Worm (Caenorhabditis elegans) whole organism, L4 larva: ENCODE measurements around the gene EGAP1.5.
A peak's percentile ranks its signal among the peaks of the same experiment; 100 is the strongest.

ENCODE experiments used
- F10B5.3 ChIP-seq: sonication (generic microtip); optimal IDR thresholded peaks from 2 replicates; lab custom pipeline; 2016; ENCODE audit warnings: mild to moderate bottlenecking, missing genetic modification characterization, missing compliant biosample characterization
- F37D6.2 ChIP-seq: sonication (generic microtip); optimal IDR thresholded peaks from 2 replicates; lab custom pipeline; 2016; ENCODE audit warnings: mild to moderate bottlenecking, missing genetic modification characterization, missing compliant biosample characterization
- R02D3.7 ChIP-seq: fragments of 150-350 bp; sonication (generic microtip); optimal IDR thresholded peaks from 3 replicates; lab custom pipeline; 2014; ENCODE audit warnings: missing biosample characterization, missing genetic modification characterization
- Y105C5A.15 ChIP-seq: fragments of 200-800 bp; sonication (Bioruptor generic); IDR thresholded peaks from 2 replicates; pipeline ENCODE4 v1.3.6; 2022; ENCODE audit warnings: missing genetic modification characterization, missing compliant biosample characterization
- Y5F2A.4 ChIP-seq: fragments of 200-800 bp; sonication (Bioruptor generic); optimal IDR thresholded peaks from 2 replicates; lab custom pipeline; 2018; ENCODE audit warnings: mild to moderate bottlenecking, missing genetic modification characterization, missing compliant biosample characterization
- aha-1 ChIP-seq: fragments of 150-350 bp; peaks from one replicate; lab custom pipeline; 2014; ENCODE audit warnings: missing biosample characterization, missing genetic modification characterization
- ama-1 ChIP-seq: fragments of 150-350 bp; optimal IDR thresholded peaks from 2 replicates; lab custom pipeline; 2014; ENCODE audit warnings: inconsistent platforms, mixed read lengths
- attf-4 ChIP-seq: sonication (generic microtip); optimal IDR thresholded peaks from 3 replicates; lab custom pipeline; 2017; ENCODE audit warnings: missing biosample characterization, missing genetic modification characterization
- ceh-20 ChIP-seq: fragments of 200-800 bp; sonication (Bioruptor generic); IDR thresholded peaks from 2 replicates; pipeline ENCODE4 v1.3.6; 2022; ENCODE audit warnings: missing genetic modification reagents, missing genetic modification characterization, missing compliant biosample characterization
- ceh-32 ChIP-seq: sonication (generic microtip); optimal IDR thresholded peaks from 2 replicates; lab custom pipeline; 2016; ENCODE audit warnings: mild to moderate bottlenecking, missing genetic modification characterization, missing compliant biosample characterization; ENCODE audit not compliant: poor library complexity
- ceh-44 ChIP-seq: fragments of 200-800 bp; sonication (Bioruptor generic); IDR thresholded peaks from 2 replicates; pipeline ENCODE4 v1.3.6; 2022; ENCODE audit warnings: missing genetic modification reagents, missing genetic modification characterization, missing compliant biosample characterization
- cey-2 ChIP-seq: sonication (generic microtip); optimal IDR thresholded peaks from 3 replicates; lab custom pipeline; 2017; ENCODE audit warnings: missing genetic modification characterization, mild to moderate bottlenecking, missing compliant biosample characterization, antibody characterized with exemption, borderline replicate concordance; ENCODE audit not compliant: insufficient read depth
- daf-19 ChIP-seq: fragments of 200-800 bp; sonication (Bioruptor generic); conservative IDR thresholded peaks from 2 replicates; pipeline ENCODE4 v1.3.6; 2022; ENCODE audit warnings: missing genetic modification characterization, missing compliant biosample characterization
- daf-8 ChIP-seq: fragments of 200-800 bp; sonication (Bioruptor generic); IDR thresholded peaks from 2 replicates; pipeline ENCODE4 v1.3.6; 2022; ENCODE audit warnings: missing genetic modification characterization, missing compliant biosample characterization
- dmd-9 ChIP-seq: fragments of 200-800 bp; sonication (Bioruptor generic); IDR thresholded peaks from 2 replicates; pipeline ENCODE4 v1.3.6; 2022; ENCODE audit warnings: missing genetic modification reagents, missing genetic modification characterization, missing compliant biosample characterization
- dpl-1 ChIP-seq: fragments of 150-350 bp; optimal IDR thresholded peaks from 2 replicates; lab custom pipeline; 2014; ENCODE audit warnings: missing biosample characterization, missing genetic modification reagents, missing genetic modification characterization
- duxl-1 ChIP-seq: sonication (generic microtip); optimal IDR thresholded peaks from 2 replicates; lab custom pipeline; 2016; ENCODE audit warnings: mild to moderate bottlenecking, missing genetic modification characterization, moderate library complexity, missing compliant biosample characterization; ENCODE audit not compliant: poor library complexity
- fos-1 ChIP-seq: fragments of 150-350 bp; optimal IDR thresholded peaks from 2 replicates; lab custom pipeline; 2014; ENCODE audit warnings: missing biosample characterization, missing genetic modification characterization
- gei-8 ChIP-seq: fragments of 200-800 bp; sonication (Bioruptor generic); optimal IDR thresholded peaks from 2 replicates; lab custom pipeline; 2018; ENCODE audit warnings: mild to moderate bottlenecking, missing genetic modification characterization, missing compliant biosample characterization
- hif-1 ChIP-seq, 2 experiments: sonication (generic microtip); optimal IDR thresholded peaks; 2 replicates each; lab custom pipeline; 2016 to 2017; ENCODE audit warnings: missing compliant biosample characterization in 2 of 2, missing genetic modification characterization in 2 of 2, missing genetic modification reagents in 2 of 2, missing genotype in 2 of 2, mild to moderate bottlenecking in 1 of 2
- hlh-11 ChIP-seq: fragments of 200-800 bp; sonication (Bioruptor generic); optimal IDR thresholded peaks from 2 replicates; lab custom pipeline; 2018; ENCODE audit warnings: mild to moderate bottlenecking, missing genetic modification characterization, missing compliant biosample characterization
- hlh-30 ChIP-seq: sonication (generic microtip); optimal IDR thresholded peaks from 2 replicates; lab custom pipeline; 2017; ENCODE audit warnings: antibody characterized with exemption, mild to moderate bottlenecking, missing genetic modification characterization, missing compliant biosample characterization; ENCODE audit not compliant: insufficient read depth
- jun-1 ChIP-seq: fragments of 150-350 bp; optimal IDR thresholded peaks from 2 replicates; lab custom pipeline; 2014; ENCODE audit warnings: missing biosample characterization, missing genetic modification reagents, missing genetic modification characterization
- lin-29 ChIP-seq: fragments of 200-800 bp; sonication (Bioruptor generic); IDR thresholded peaks from 2 replicates; pipeline ENCODE4 v1.3.6; 2022; ENCODE audit warnings: missing genetic modification reagents, missing genetic modification characterization, missing compliant biosample characterization
- lin-38 ChIP-seq: fragments of 200-800 bp; sonication (Bioruptor generic); IDR thresholded peaks from 2 replicates; pipeline ENCODE4 v1.3.6; 2022; ENCODE audit warnings: missing genetic modification reagents, missing genetic modification characterization, missing compliant biosample characterization
- lir-3 ChIP-seq: sonication (generic microtip); optimal IDR thresholded peaks from 2 replicates; lab custom pipeline; 2016; ENCODE audit warnings: mild to moderate bottlenecking, missing genetic modification characterization, missing compliant biosample characterization
- madf-5 ChIP-seq, 2 experiments: fragments of 200-800 bp; sonication (Bioruptor generic); IDR thresholded peaks; 2 replicates each; pipeline ENCODE4 v1.3.6; 2022; ENCODE audit warnings: missing compliant biosample characterization in 2 of 2, missing genetic modification characterization in 2 of 2
- mdl-1 ChIP-seq, 2 experiments: fragments of 150-350 bp in 1 of 2; sonication (generic microtip) in 1 of 2; optimal IDR thresholded peaks; 2 replicates each; lab custom pipeline; 2014 to 2017; ENCODE audit warnings: missing biosample characterization in 2 of 2, missing genetic modification characterization in 2 of 2
- mes-2 ChIP-seq: sonication (generic microtip); optimal IDR thresholded peaks from 2 replicates; lab custom pipeline; 2016; ENCODE audit warnings: missing genotype, mild to moderate bottlenecking, missing genetic modification characterization, missing compliant biosample characterization; ENCODE audit not compliant: poor library complexity, severe bottlenecking
- mxl-2 ChIP-seq: fragments of 200-800 bp; sonication (Bioruptor generic); conservative IDR thresholded peaks from 2 replicates; pipeline ENCODE4 v1.3.6; 2022; ENCODE audit warnings: missing genetic modification reagents, missing genetic modification characterization, missing compliant biosample characterization
- nhr-11 ChIP-seq: fragments of 150-350 bp; optimal IDR thresholded peaks from 2 replicates; lab custom pipeline; 2014; ENCODE audit warnings: missing biosample characterization, missing genetic modification characterization
- nhr-25 ChIP-seq: sonication (generic microtip); optimal IDR thresholded peaks from 2 replicates; lab custom pipeline; 2017; ENCODE audit warnings: missing genetic modification characterization, mild to moderate bottlenecking, missing compliant biosample characterization, antibody characterized with exemption, moderate library complexity, borderline replicate concordance; ENCODE audit not compliant: insufficient read depth
- nhr-28 ChIP-seq: fragments of 150-350 bp; optimal IDR thresholded peaks from 2 replicates; lab custom pipeline; 2014; ENCODE audit warnings: missing biosample characterization, missing genetic modification characterization
- nhr-41 ChIP-seq: fragments of 200-800 bp; sonication (Bioruptor generic); IDR thresholded peaks from 2 replicates; pipeline ENCODE4 v1.3.6; 2022; ENCODE audit warnings: missing genetic modification reagents, missing genetic modification characterization, missing compliant biosample characterization
- nhr-76 ChIP-seq: fragments of 150-350 bp; optimal IDR thresholded peaks from 2 replicates; lab custom pipeline; 2014; ENCODE audit warnings: missing biosample characterization, missing genetic modification characterization
- nhr-77 ChIP-seq: fragments of 150-350 bp; optimal IDR thresholded peaks from 2 replicates; lab custom pipeline; 2014; ENCODE audit warnings: missing biosample characterization, missing genetic modification characterization
- pha-4 ChIP-seq, 2 experiments: fragments of 150-350 bp in 1 of 2; fragments of 200-800 bp in 1 of 2; sonication (Bioruptor generic) in 1 of 2; IDR thresholded peaks in 1 of 2; optimal IDR thresholded peaks in 1 of 2; 2 replicates each; pipeline versions ENCODE4 v1.3.6 to Lab custom; 2014 to 2022; ENCODE audit warnings: missing genetic modification characterization in 2 of 2, missing genetic modification reagents in 2 of 2, missing biosample characterization in 1 of 2, missing compliant biosample characterization in 1 of 2
- pqm-1 ChIP-seq: sonication (generic microtip); optimal IDR thresholded peaks from 2 replicates; lab custom pipeline; 2017; ENCODE audit warnings: missing biosample characterization, missing genetic modification characterization
- rbr-2 ChIP-seq: sonication (generic microtip); optimal IDR thresholded peaks from 2 replicates; lab custom pipeline; 2016; ENCODE audit warnings: missing genotype, missing genetic modification characterization, missing compliant biosample characterization
- set-16 ChIP-seq: fragments of 200-800 bp; sonication (Bioruptor generic); IDR thresholded peaks from 2 replicates; pipeline ENCODE4 v1.3.6; 2022; ENCODE audit warnings: missing genetic modification reagents, missing genetic modification characterization, missing compliant biosample characterization
- snpc-4 ChIP-seq: fragments of 150-350 bp; optimal IDR thresholded peaks from 2 replicates; lab custom pipeline; 2014; ENCODE audit warnings: missing biosample characterization, missing genetic modification characterization
- spr-3 ChIP-seq: fragments of 200-800 bp; sonication (Bioruptor generic); optimal IDR thresholded peaks from 2 replicates; lab custom pipeline; 2018; ENCODE audit warnings: mild to moderate bottlenecking, missing genetic modification characterization, missing compliant biosample characterization
- tra-1 ChIP-seq: fragments of 200-800 bp; sonication (Bioruptor generic); IDR thresholded peaks from 2 replicates; pipeline ENCODE4 v1.3.6; 2022; ENCODE audit warnings: missing genetic modification reagents, missing genetic modification characterization, missing compliant biosample characterization
- unc-39 ChIP-seq: sonication (generic microtip); optimal IDR thresholded peaks from 2 replicates; lab custom pipeline; 2017; ENCODE audit warnings: missing biosample characterization, missing genetic modification characterization
- unc-62 ChIP-seq, 3 experiments: fragments of 150-350 bp in 1 of 3; sonication (generic microtip); optimal IDR thresholded peaks in 2 of 3; peaks in 1 of 3; 1 replicate in 1 of 3; 2 replicates in 2 of 3; lab custom pipeline; 2014 to 2017; ENCODE audit warnings: missing biosample characterization in 3 of 3, missing genetic modification characterization in 3 of 3, missing genetic modification reagents in 3 of 3, missing genotype in 1 of 3
- vab-7 ChIP-seq: fragments of 200-800 bp; sonication (Bioruptor generic); IDR thresholded peaks from 2 replicates; pipeline ENCODE4 v1.3.6; 2022; ENCODE audit warnings: missing genetic modification reagents, missing genetic modification characterization, missing compliant biosample characterization
- zfp-3 ChIP-seq: fragments of 200-800 bp; sonication (Bioruptor generic); conservative IDR thresholded peaks from 2 replicates; pipeline ENCODE4 v1.3.6; 2022; ENCODE audit warnings: missing genetic modification reagents, missing genetic modification characterization, missing compliant biosample characterization
- zip-11 ChIP-seq: fragments of 200-800 bp; sonication (Bioruptor generic); IDR thresholded peaks from 2 replicates; pipeline ENCODE4 v1.3.6; 2022; ENCODE audit warnings: missing genetic modification characterization, missing compliant biosample characterization
- zip-2 ChIP-seq: fragments of 150-350 bp; optimal IDR thresholded peaks from 2 replicates; lab custom pipeline; 2014; ENCODE audit warnings: missing biosample characterization, missing genetic modification characterization

Gene EGAP1.5

DNA sequence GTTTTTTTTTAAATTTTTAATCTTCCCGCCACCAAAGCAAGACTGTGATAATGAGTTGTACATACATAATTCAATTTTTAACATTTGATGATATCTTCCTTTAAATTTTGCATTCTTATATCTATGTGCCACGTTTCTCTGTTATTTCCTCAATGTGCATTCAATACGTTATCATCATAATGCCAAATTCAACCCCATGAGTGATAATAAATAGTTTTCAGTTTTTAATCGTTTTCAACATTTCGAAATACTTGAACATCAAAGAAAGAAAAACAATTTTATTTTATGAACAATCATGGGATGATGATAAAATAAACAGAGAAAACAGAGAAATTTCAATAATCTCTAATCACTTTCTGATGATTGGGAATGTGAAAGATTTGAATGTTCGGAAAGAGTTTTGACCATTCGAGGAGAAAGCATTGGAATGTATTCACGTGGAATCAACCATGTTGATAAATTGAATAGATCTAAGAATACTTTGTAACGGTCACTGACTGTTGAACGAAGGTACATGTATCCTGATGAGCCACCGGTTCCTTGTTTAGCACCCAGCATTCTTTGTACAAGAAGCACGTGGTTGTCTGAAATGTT, 14.1 kb upstream of the EGAP1.5 start (continued):
- TF ChIP-seq ceh-32 (tag; lab: Kevin White, UChicago) = no peak
- no peak for TF ChIP-seq madf-5 (GFP tag; IDR thresholded peaks at IDR 0.05; lab: Robert Waterston, UW)
- TF ChIP-seq zip-2 (tag; lab: Kevin White, UChicago) = peak; percentile 62
- TF ChIP-seq unc-62 (GFP tag; optimal IDR thresholded peaks at IDR 0.05 in 1 of 2; lab: Kevin White, UChicago) = peak in 1 of 2 experiments; percentile 84
- TF ChIP-seq unc-62 (tag; optimal IDR thresholded peaks at IDR 0.05; lab: Kevin White, UChicago) = no peak
- TF ChIP-seq ceh-44 (GFP tag; lab: Robert Waterston, UW) = no peak
- no peak for TF ChIP-seq zfp-3 (GFP tag; lab: Robert Waterston, UW)
- no peak for TF ChIP-seq daf-19 (GFP tag; lab: Robert Waterston, UW)
- no peak for TF ChIP-seq cey-2 (tag; lab: Kevin White, UChicago)
- TF ChIP-seq pha-4 (GFP tag; IDR thresholded peaks at IDR 0.05; lab: Robert Waterston, UW) = no peak
- no peak for TF ChIP-seq pha-4 (tag; optimal IDR thresholded peaks at IDR 0.05; lab: Kevin White, UChicago)
- no peak for TF ChIP-seq vab-7 (GFP tag; lab: Robert Waterston, UW)
- TF ChIP-seq lin-38 (GFP tag; lab: Robert Waterston, UW) = peak; percentile 28; the same call in 1 of the 2 replicates
- no peak for TF ChIP-seq jun-1 (tag; lab: Kevin White, UChicago)
- no peak for TF ChIP-seq nhr-76 (tag; lab: Kevin White, UChicago)
- peak; percentile 58 for TF ChIP-seq hlh-11 (tag; lab: Kevin White, UChicago)
- peak; percentile 63 for TF ChIP-seq ama-1
- TF ChIP-seq attf-4 (tag; lab: Kevin White, UChicago) = no peak
- TF ChIP-seq mxl-2 = no peak
- no peak for TF ChIP-seq daf-8 (GFP tag; lab: Robert Waterston, UW)
- TF ChIP-seq aha-1 = peak; percentile 90
- no peak for TF ChIP-seq fos-1 (tag; lab: Kevin White, UChicago)
- peak; percentile 33; the same call in 1 of the 2 replicates for TF ChIP-seq ceh-20 (GFP tag; lab: Robert Waterston, UW)
- no peak for TF ChIP-seq set-16
- TF ChIP-seq gei-8 = no peak
- no peak for TF ChIP-seq F10B5.3 (tag; lab: Kevin White, UChicago)
- no peak for TF ChIP-seq Y5F2A.4
- no peak for TF ChIP-seq R02D3.7
- TF ChIP-seq nhr-77 = peak; percentile 88
- TF ChIP-seq pqm-1 = peak; percentile 88
- TF ChIP-seq spr-3 (GFP tag; lab: Kevin White, UChicago) = no peak
- no peak for TF ChIP-seq F37D6.2 (tag; lab: Kevin White, UChicago)
- no peak for TF ChIP-seq hif-1 (tag; optimal IDR thresholded peaks at IDR 0.05; lab: Kevin White, UChicago)
- peak; percentile 22 for TF ChIP-seq mes-2 (tag; lab: Kevin White, UChicago)
- TF ChIP-seq Y105C5A.15 (GFP tag; lab: Robert Waterston, UW) = no peak
- TF ChIP-seq zip-11 (GFP tag; lab: Robert Waterston, UW) = no peak
- TF ChIP-seq nhr-11 (tag; lab: Kevin White, UChicago) = no peak
- TF ChIP-seq nhr-41 (GFP tag; lab: Robert Waterston, UW) = no peak
- peak in 1 of 2 experiments; percentile 24 for TF ChIP-seq mdl-1 (tag; optimal IDR thresholded peaks at IDR 0.05; lab: Kevin White, UChicago)
- no peak for TF ChIP-seq tra-1 (GFP tag; lab: Robert Waterston, UW)
- no peak for TF ChIP-seq snpc-4
- no peak for TF ChIP-seq nhr-25 (tag; lab: Kevin White, UChicago)
- no peak for TF ChIP-seq lir-3 (tag; lab: Kevin White, UChicago)
- no peak for TF ChIP-seq dpl-1 (GFP tag; lab: Kevin White, UChicago)
- no peak for TF ChIP-seq lin-29 (GFP tag; lab: Robert Waterston, UW)
- TF ChIP-seq rbr-2 (tag; lab: Kevin White, UChicago) = no peak
- peak; percentile 24 for TF ChIP-seq duxl-1 (tag; lab: Kevin White, UChicago)
- TF ChIP-seq hlh-30 (tag; lab: Kevin White, UChicago) = peak; percentile 72
- TF ChIP-seq unc-39 (tag; lab: Kevin White, UChicago) = no peak
- TF ChIP-seq nhr-28 (tag; lab: Kevin White, UChicago) = peak; percentile 64
- no peak for TF ChIP-seq dmd-9
